Worm (Caenorhabditis elegans): ENCODE measurements around the gene F57G9.3.

DNA sequence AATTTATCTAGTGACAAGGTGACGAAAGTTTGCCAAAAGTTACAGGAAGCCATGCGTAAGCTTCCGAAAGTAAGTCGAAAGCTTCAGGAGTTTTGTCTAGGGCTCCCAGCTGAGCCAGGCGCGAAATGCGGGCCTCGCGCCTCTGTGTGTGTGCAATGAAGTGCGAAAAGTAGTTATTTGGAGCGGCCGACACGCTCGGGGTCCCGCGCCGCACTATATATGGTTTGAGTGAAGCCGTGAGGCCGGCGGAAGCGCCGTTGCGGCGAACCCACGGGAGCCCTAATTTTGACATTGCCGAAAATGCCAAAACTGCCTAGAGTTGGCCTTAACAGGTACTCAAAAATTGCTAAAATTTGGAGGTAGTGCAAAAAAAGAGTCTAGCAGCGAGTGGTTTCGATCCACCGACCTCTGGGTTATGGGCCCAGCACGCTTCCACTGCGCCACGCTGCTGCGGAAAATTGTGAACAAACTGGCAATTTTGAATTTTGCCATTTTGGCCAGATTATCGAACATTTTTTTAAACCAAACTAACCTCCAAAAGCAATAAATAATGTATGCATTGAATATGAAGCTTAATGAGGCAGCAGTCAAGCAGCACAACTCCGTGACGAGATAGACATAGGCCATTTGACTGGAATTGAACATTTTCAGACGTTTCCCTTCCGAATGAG, 25.3 kb upstream of the F57G9.3 start:
- TF ChIP-seq F13H6.1 (tag; optimal IDR thresholded peaks at IDR 0.05), result no peak
- TF ChIP-seq mec-3 (tag; optimal IDR thresholded peaks at IDR 0.05; ENCODE audit: borderline replicate concordance), result no peak
- no peak for TF ChIP-seq nhr-232 (tag; optimal IDR thresholded peaks at IDR 0.05)
- no peak for TF ChIP-seq nfya-1 (tag; optimal IDR thresholded peaks at IDR 0.05)
- no peak for TF ChIP-seq pros-1 (tag; optimal IDR thresholded peaks at IDR 0.05)
- TF ChIP-seq pha-4 (tag; optimal IDR thresholded peaks at IDR 0.05), result no peak
- no peak for TF ChIP-seq ahr-1 (tag; optimal IDR thresholded peaks at IDR 0.05)
- no peak for TF ChIP-seq fax-1 (tag; optimal IDR thresholded peaks at IDR 0.05)
- no peak for TF ChIP-seq hlh-15 (tag; optimal IDR thresholded peaks at IDR 0.05)
- no peak for TF ChIP-seq zip-5 (tag; optimal IDR thresholded peaks at IDR 0.05)
- no peak for TF ChIP-seq pat-9 (tag; optimal IDR thresholded peaks at IDR 0.05)

Measured in whole organism, late embryonic.